Fruit fly (Drosophila melanogaster): ENCODE data around the gene Trs33.

Gene Trs33

DNA sequence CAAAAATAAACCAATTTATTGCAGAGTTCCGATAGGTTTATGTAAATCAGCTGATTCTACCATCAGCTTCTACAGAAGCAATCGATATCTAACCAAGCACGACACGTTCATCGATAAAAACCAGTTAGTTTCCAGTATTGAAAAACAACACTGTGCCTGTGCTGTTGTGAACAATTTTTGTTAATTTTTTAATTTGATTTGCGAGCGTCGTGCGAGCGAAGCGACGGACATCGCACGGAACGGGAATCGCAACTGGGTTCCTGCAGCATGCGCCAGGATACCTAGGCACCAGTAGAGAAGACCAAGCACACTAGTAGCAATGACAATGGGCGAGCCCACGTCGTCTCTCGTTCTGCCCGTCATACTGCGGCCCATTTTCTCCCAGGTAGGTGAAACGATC, 21.0 kb upstream of the Trs33 start, which contains the start of the genes Ccm3 and CG6136 (continued):
- TF ChIP-seq CG9609 (GFP tag; optimal IDR thresholded peaks at IDR 0.05) (peak; percentile 15), CG10959 (GFP tag; IDR thresholded peaks at IDR 0.05) (0 out of 2 replicates have a peak, but pooled peaks have one; percentile 29), CG30020 (tag; optimal IDR thresholded peaks at IDR 0.05) (peak; percentile 19), zfh1 (GFP tag; IDR thresholded peaks at IDR 0.05) (peak; percentile 70; the same call in 2 of the 3 replicates), bbx (GFP tag; IDR thresholded peaks at IDR 0.05; ENCODE audit: partially characterized antibody) (peak; percentile 95), CG11456 (GFP tag; IDR thresholded peaks at IDR 0.05) (peak; percentile 74; the same call in 1 of the 3 replicates), wek (GFP tag; optimal IDR thresholded peaks at IDR 0.05) (no peak), CG10147 (GFP tag; optimal IDR thresholded peaks at IDR 0.05) (peak; percentile 48), dati (GFP tag; IDR thresholded peaks at IDR 0.05) (no peak), tll (GFP tag; optimal IDR thresholded peaks at IDR 0.05) (no peak), Hr51 (GFP tag; optimal IDR thresholded peaks at IDR 0.05) (peak in 1 of 2 experiments; percentile 23), CG30403 (GFP tag; optimal IDR thresholded peaks at IDR 0.05) (peak; percentile 41), z (GFP tag; IDR thresholded peaks at IDR 0.05) (no peak), jigr1 (GFP tag; IDR thresholded peaks at IDR 0.05) (no peak), Nf-YA (GFP tag; IDR thresholded peaks at IDR 0.05) (no peak), peb (GFP tag; IDR thresholded peaks at IDR 0.05) (no peak), bigmax (GFP tag; optimal IDR thresholded peaks at IDR 0.05) (no peak), chn (GFP tag; optimal IDR thresholded peaks at IDR 0.05) (peak; percentile 17), Mes4 (GFP tag; optimal IDR thresholded peaks at IDR 0.05) (no peak), tin (GFP tag; optimal IDR thresholded peaks at IDR 0.05) (peak; percentile 7), maf-S (GFP tag; optimal IDR thresholded peaks at IDR 0.05) (no peak), nmo (GFP tag; optimal IDR thresholded peaks at IDR 0.05) (peak; percentile 43), CG10654 (GFP tag; optimal IDR thresholded peaks at IDR 0.05) (peak; percentile 21), CG12299 (tag; optimal IDR thresholded peaks at IDR 0.05) (no peak), trem (tag; optimal IDR thresholded peaks at IDR 0.05) (peak; percentile 53), cg (GFP tag; optimal IDR thresholded peaks at IDR 0.05) (no peak), MBD-R2 (GFP tag; IDR thresholded peaks at IDR 0.05) (peak; percentile 97), CG7928 (GFP tag; optimal IDR thresholded peaks at IDR 0.05) (peak; percentile 27), HHEX (GFP tag; optimal IDR thresholded peaks at IDR 0.05) (no peak), Atf-2 (GFP tag; optimal IDR thresholded peaks at IDR 0.05) (no peak), CG10543 (GFP tag; optimal IDR thresholded peaks at IDR 0.05) (no peak), Poxn (GFP tag; IDR thresholded peaks at IDR 0.05) (no peak), hkb (optimal IDR thresholded peaks at IDR 0.05) (no peak), hkb (GFP tag; IDR thresholded peaks at IDR 0.05) (0 out of 2 replicates have a peak, but pooled peaks have one; percentile 41), CG12942 (GFP tag; optimal IDR thresholded peaks at IDR 0.05) (no peak), CG11398 (GFP tag; optimal IDR thresholded peaks at IDR 0.05) (no peak), lov (optimal IDR thresholded peaks at IDR 0.05) (no peak), lov (GFP tag; IDR thresholded peaks at IDR 0.05) (0 out of 3 replicates have a peak, but pooled peaks have one; percentile 41), hbn (GFP tag; IDR thresholded peaks at IDR 0.05; ENCODE audit: partially characterized antibody) (peak; percentile 89), crc (GFP tag; optimal IDR thresholded peaks at IDR 0.05) (no peak), Nf-YC (tag; optimal IDR thresholded peaks at IDR 0.05) (peak; percentile 46), esg (GFP tag; conservative IDR thresholded peaks at IDR 0.05) (no peak), CG6689 (GFP tag; IDR thresholded peaks at IDR 0.05) (0 out of 2 replicates have a peak, but pooled peaks have one; percentile 21), zf30C (GFP tag; optimal IDR thresholded peaks at IDR 0.05) (no peak), Lim3 (GFP tag; IDR thresholded peaks at IDR 0.05) (no peak), CG7987 (GFP tag; optimal IDR thresholded peaks at IDR 0.05) (peak; percentile 33), CG12071 (GFP tag; optimal IDR thresholded peaks at IDR 0.05) (no peak), CG7556 (GFP tag; optimal IDR thresholded peaks at IDR 0.05) (no peak), BtbVII (GFP tag; optimal IDR thresholded peaks at IDR 0.05) (no peak), CG10462 (GFP tag; optimal IDR thresholded peaks at IDR 0.05) (no peak), zen2 (GFP tag; IDR thresholded peaks at IDR 0.05; ENCODE audit: partially characterized antibody) (peak; percentile 93)

All from whole organism, embryonic.